Fruit fly (Drosophila melanogaster) whole organism, embryonic: ENCODE measurements around the gene CG33293.

ENCODE experiments used
- Abd-B ChIP-seq: fragments of 200-800 bp; sonication (Bioruptor generic); optimal IDR thresholded peaks from 2 replicates; lab custom pipeline; 2018; ENCODE audit warnings: missing biosample characterization, mild to moderate bottlenecking, missing genetic modification characterization, moderate library complexity
- Antp ChIP-seq: fragments of 200-800 bp; sonication (Bioruptor generic); optimal IDR thresholded peaks from 3 replicates; lab custom pipeline; 2016; ENCODE audit warnings: missing biosample characterization, missing genetic modification characterization
- Atf-2 ChIP-seq: fragments of 200-800 bp; sonication (Bioruptor generic); optimal IDR thresholded peaks from 2 replicates; lab custom pipeline; 2016; ENCODE audit warnings: missing biosample characterization, missing genetic modification characterization
- CG12219 ChIP-seq: fragments of 200-800 bp; sonication (Bioruptor generic); optimal IDR thresholded peaks from 3 replicates; lab custom pipeline; 2018; ENCODE audit warnings: missing biosample characterization, mild to moderate bottlenecking, missing genetic modification characterization
- CG12236 ChIP-seq: fragments of 200-800 bp; sonication (Bioruptor generic); optimal IDR thresholded peaks from 2 replicates; lab custom pipeline; 2016; ENCODE audit warnings: missing biosample characterization, missing genetic modification characterization
- CG13287 ChIP-seq: fragments of 200-800 bp; sonication (Bioruptor generic); IDR thresholded peaks from 2 replicates; pipeline ENCODE4 v1.3.6; 2022; ENCODE audit warnings: missing biosample characterization, missing genetic modification characterization; ENCODE audit not compliant: partially characterized antibody
- CG13296 ChIP-seq: fragments of 200-800 bp; sonication (Bioruptor generic); optimal IDR thresholded peaks from 3 replicates; lab custom pipeline; 2018; ENCODE audit warnings: missing biosample characterization, mild to moderate bottlenecking, missing genetic modification characterization
- CG15514 ChIP-seq: fragments of 200-800 bp; sonication (Bioruptor generic); optimal IDR thresholded peaks from 3 replicates; lab custom pipeline; 2017; ENCODE audit warnings: missing biosample characterization, missing genetic modification characterization, mild to moderate bottlenecking, moderate library complexity, missing genetic modification reagents
- CG1602 ChIP-seq: fragments of 200-800 bp; sonication (Bioruptor generic); optimal IDR thresholded peaks from 3 replicates; lab custom pipeline; 2016; ENCODE audit warnings: missing biosample characterization, missing genetic modification characterization
- CG17361 ChIP-seq: fragments of 200-800 bp; sonication (Bioruptor generic); IDR thresholded peaks from 3 replicates; pipeline ENCODE4 v1.3.6; 2022; ENCODE audit warnings: missing biosample characterization, missing genetic modification characterization
- CG17612 ChIP-seq: fragments of 200-800 bp; sonication (Bioruptor generic); IDR thresholded peaks from 2 replicates; pipeline ENCODE4 v1.3.6; 2022; ENCODE audit warnings: missing biosample characterization, missing genetic modification characterization
- CG2678 ChIP-seq: fragments of 200-800 bp; sonication (Bioruptor generic); optimal IDR thresholded peaks from 3 replicates; lab custom pipeline; 2019; ENCODE audit warnings: missing biosample characterization, mild to moderate bottlenecking, missing genetic modification characterization, moderate library complexity
- CG30403 ChIP-seq: fragments of 200-800 bp; sonication (Bioruptor generic); optimal IDR thresholded peaks from 3 replicates; lab custom pipeline; 2016; ENCODE audit warnings: missing biosample characterization, missing genetic modification characterization
- CG30431 ChIP-seq: fragments of 200-800 bp; sonication (Bioruptor generic); optimal IDR thresholded peaks from 2 replicates; lab custom pipeline; 2017; ENCODE audit warnings: missing biosample characterization, missing genetic modification characterization
- CG33213 ChIP-seq: fragments of 200-800 bp; sonication (Bioruptor generic); optimal IDR thresholded peaks from 3 replicates; lab custom pipeline; 2016; ENCODE audit warnings: missing biosample characterization, missing genetic modification characterization
- CG4328 ChIP-seq: fragments of 200-800 bp; sonication (Bioruptor generic); optimal IDR thresholded peaks from 3 replicates; lab custom pipeline; 2017; ENCODE audit warnings: missing biosample characterization, missing genetic modification reagents, missing genetic modification characterization
- CG7928 ChIP-seq: fragments of 200-800 bp; sonication (Bioruptor generic); optimal IDR thresholded peaks from 2 replicates; lab custom pipeline; 2017; ENCODE audit warnings: missing biosample characterization, mild to moderate bottlenecking, missing genetic modification characterization
- CG7963 ChIP-seq: fragments of 200-800 bp; sonication (Bioruptor generic); IDR thresholded peaks from 3 replicates; pipeline ENCODE4 v1.3.6; 2022; ENCODE audit warnings: missing biosample characterization, missing genetic modification characterization; ENCODE audit not compliant: partially characterized antibody
- CG7987 ChIP-seq: fragments of 200-800 bp; sonication (Bioruptor generic); optimal IDR thresholded peaks from 2 replicates; lab custom pipeline; 2018; ENCODE audit warnings: missing biosample characterization, mild to moderate bottlenecking, missing genetic modification characterization, moderate library complexity
- CG9876 ChIP-seq: fragments of 200-800 bp; sonication (Bioruptor generic); optimal IDR thresholded peaks from 2 replicates; lab custom pipeline; 2016; ENCODE audit warnings: missing biosample characterization, missing genetic modification characterization
- HLHmδ ChIP-seq: fragments of 200-800 bp; sonication (Bioruptor generic); optimal IDR thresholded peaks from 2 replicates; lab custom pipeline; 2018; ENCODE audit warnings: missing biosample characterization, mild to moderate bottlenecking, missing genetic modification characterization, moderate library complexity
- NC2β ChIP-seq: fragments of 200-800 bp; sonication (Bioruptor generic); optimal IDR thresholded peaks from 2 replicates; lab custom pipeline; 2016; ENCODE audit warnings: missing biosample characterization, missing genetic modification characterization
- NFAT ChIP-seq: fragments of 200-800 bp; sonication (Bioruptor generic); IDR thresholded peaks from 2 replicates; pipeline ENCODE4 v1.3.6; 2022; ENCODE audit warnings: missing biosample characterization, missing genetic modification characterization
- Nf-YB ChIP-seq: fragments of 200-800 bp; sonication (Bioruptor generic); optimal IDR thresholded peaks from 3 replicates; lab custom pipeline; 2019; ENCODE audit warnings: missing biosample characterization, mild to moderate bottlenecking, missing genetic modification characterization, moderate library complexity
- Six4 ChIP-seq: fragments of 200-800 bp; sonication (Bioruptor generic); optimal IDR thresholded peaks from 2 replicates; lab custom pipeline; 2016; ENCODE audit warnings: missing biosample characterization, missing genetic modification characterization
- Tbp ChIP-seq: fragments of >200 bp; optimal IDR thresholded peaks from 2 replicates; lab custom pipeline; 2018; ENCODE audit warnings: missing biosample characterization, missing genetic modification characterization
- ap ChIP-seq: fragments of 200-800 bp; sonication (Bioruptor generic); IDR thresholded peaks from 2 replicates; pipeline ENCODE4 v1.3.6; 2022; ENCODE audit warnings: missing biosample characterization, missing genetic modification characterization
- ash1 ChIP-seq: fragments of 200-800 bp; sonication (Bioruptor generic); optimal IDR thresholded peaks from 2 replicates; lab custom pipeline; 2018; ENCODE audit warnings: missing biosample characterization, mild to moderate bottlenecking, missing genetic modification characterization
- ato ChIP-seq: fragments of 200-800 bp; sonication (Bioruptor generic); IDR thresholded peaks from 2 replicates; pipeline ENCODE4 v1.3.6; 2022; ENCODE audit warnings: missing biosample characterization, missing genetic modification characterization; ENCODE audit not compliant: partially characterized antibody
- bab2 ChIP-seq: fragments of 200-800 bp; sonication (Bioruptor generic); optimal IDR thresholded peaks from 2 replicates; lab custom pipeline; 2016; ENCODE audit warnings: missing biosample characterization, missing genetic modification characterization
- cad ChIP-seq: fragments of >200 bp; optimal IDR thresholded peaks from 2 replicates; lab custom pipeline; 2017; ENCODE audit warnings: missing biosample characterization, missing genetic modification characterization
- chif ChIP-seq, 2 experiments: fragments of 200-800 bp; sonication (Bioruptor generic); optimal IDR thresholded peaks; 3 replicates each; lab custom pipeline; 2016; ENCODE audit warnings: missing biosample characterization in 2 of 2, missing genetic modification characterization in 2 of 2
- ci ChIP-seq: fragments of 200-800 bp; sonication (Bioruptor generic); IDR thresholded peaks from 3 replicates; pipeline ENCODE4 v1.3.6; 2022; ENCODE audit warnings: missing biosample characterization, missing genetic modification characterization
- cwo ChIP-seq: fragments of 200-800 bp; sonication (Bioruptor generic); optimal IDR thresholded peaks from 3 replicates; lab custom pipeline; 2017; ENCODE audit warnings: missing biosample characterization, missing genetic modification characterization, mild to moderate bottlenecking, moderate library complexity, missing genetic modification reagents
- dmrt99B ChIP-seq: fragments of 200-800 bp; sonication (Bioruptor generic); optimal IDR thresholded peaks from 2 replicates; lab custom pipeline; 2018; ENCODE audit warnings: missing biosample characterization, mild to moderate bottlenecking, missing genetic modification characterization, moderate library complexity
- ewg ChIP-seq: fragments of 200-800 bp; sonication (Bioruptor generic); optimal IDR thresholded peaks from 3 replicates; lab custom pipeline; 2017; ENCODE audit warnings: mild to moderate bottlenecking, missing biosample characterization, missing genetic modification reagents, missing genetic modification characterization
- fd102C ChIP-seq: fragments of 200-800 bp; sonication (Bioruptor generic); optimal IDR thresholded peaks from 2 replicates; lab custom pipeline; 2018; ENCODE audit warnings: missing biosample characterization, mild to moderate bottlenecking, missing genetic modification characterization, moderate library complexity
- fd3F ChIP-seq: fragments of 200-800 bp; sonication (Bioruptor generic); optimal IDR thresholded peaks from 2 replicates; lab custom pipeline; 2018; ENCODE audit warnings: missing biosample characterization, mild to moderate bottlenecking, missing genetic modification characterization, moderate library complexity
- gem ChIP-seq: fragments of 200-800 bp; sonication (Bioruptor generic); optimal IDR thresholded peaks from 2 replicates; lab custom pipeline; 2019; ENCODE audit warnings: missing biosample characterization, mild to moderate bottlenecking, missing genetic modification characterization, moderate library complexity
- ind ChIP-seq: fragments of 200-800 bp; sonication (Bioruptor generic); optimal IDR thresholded peaks from 3 replicates; lab custom pipeline; 2016; ENCODE audit warnings: missing biosample characterization, missing genetic modification characterization
- insv ChIP-seq, 2 experiments: fragments of 200-800 bp; sonication (Bioruptor generic); optimal IDR thresholded peaks; 3 replicates each; lab custom pipeline; 2016 to 2018; ENCODE audit warnings: missing biosample characterization in 2 of 2, missing genetic modification characterization in 2 of 2
- peb ChIP-seq: fragments of 200-800 bp; sonication (Bioruptor generic); IDR thresholded peaks from 2 replicates; pipeline ENCODE4 v1.3.6; 2022; ENCODE audit warnings: missing biosample characterization, missing genetic modification characterization
- pfk ChIP-seq: fragments of 200-800 bp; sonication (Bioruptor generic); optimal IDR thresholded peaks from 2 replicates; lab custom pipeline; 2018; ENCODE audit warnings: missing biosample characterization, mild to moderate bottlenecking, missing genetic modification characterization, moderate library complexity
- psq ChIP-seq: fragments of 200-800 bp; sonication (Bioruptor generic); optimal IDR thresholded peaks from 2 replicates; lab custom pipeline; 2017; ENCODE audit warnings: missing biosample characterization, missing genetic modification characterization
- ranshi ChIP-seq: fragments of 200-800 bp; sonication (Bioruptor generic); IDR thresholded peaks from 2 replicates; pipeline ENCODE4 v1.3.6; 2022; ENCODE audit warnings: missing biosample characterization, missing genetic modification characterization
- sug ChIP-seq: fragments of 200-800 bp; optimal IDR thresholded peaks from 2 replicates; lab custom pipeline; 2019; ENCODE audit warnings: missing biosample characterization, mild to moderate bottlenecking, missing genetic modification characterization, moderate library complexity
- tgo ChIP-seq: fragments of 200-800 bp; sonication (Bioruptor generic); IDR thresholded peaks from 3 replicates; pipeline ENCODE4 v1.3.6; 2022; ENCODE audit warnings: missing biosample characterization, missing genetic modification characterization
- ttk ChIP-seq: fragments of 200-800 bp; sonication (Bioruptor generic); IDR thresholded peaks from 2 replicates; pipeline ENCODE4 v2.1.2; 2022; ENCODE audit warnings: missing biosample characterization, missing genetic modification characterization
- tup ChIP-seq: fragments of 200-800 bp; sonication (Bioruptor generic); optimal IDR thresholded peaks from 2 replicates; lab custom pipeline; 2016; ENCODE audit warnings: missing biosample characterization, mild to moderate bottlenecking, missing genetic modification characterization, moderate library complexity
- vnd ChIP-seq: fragments of 200-800 bp; sonication (Bioruptor generic); IDR thresholded peaks from 3 replicates; pipeline ENCODE4 v1.3.6; 2022; ENCODE audit warnings: missing biosample characterization, missing genetic modification characterization; ENCODE audit not compliant: partially characterized antibody

Gene CG33293

dm6 chr3R:5251243-5251865 is 10.8 kb upstream of the CG33293 start, which contains the start of gene CtsF (continued):
- TF ChIP-seq CG12219 (GFP tag; lab: Kevin White, UChicago) (no peak), CG15514 (GFP tag; lab: Kevin White, UChicago) (peak; percentile 89), tgo (GFP tag; lab: Robert Waterston, UW) (no peak), CG33213 (GFP tag; lab: Kevin White, UChicago) (peak; percentile 37), CG9876 (GFP tag; lab: Kevin White, UChicago) (no peak), fd3F (no peak), NC2β (no peak), bab2 (GFP tag; lab: Kevin White, UChicago) (no peak), CG17612 (GFP tag; lab: Robert Waterston, UW) (no peak), CG7987 (GFP tag; lab: Kevin White, UChicago) (peak; percentile 25), CG17361 (peak; percentile 49; the same call in 1 of the 3 replicates), HLHmδ (no peak), pfk (GFP tag; lab: Kevin White, UChicago) (no peak), peb (GFP tag; lab: Robert Waterston, UW) (no peak), cwo (GFP tag; lab: Kevin White, UChicago) (no peak), ci (GFP tag; lab: Robert Waterston, UW) (peak; percentile 56; the same call in 2 of the 3 replicates), sug (tag; lab: Kevin White, UChicago) (peak; percentile 69), CG2678 (peak; percentile 3), Atf-2 (GFP tag; lab: Kevin White, UChicago) (no peak), insv (GFP tag; optimal IDR thresholded peaks at IDR 0.05; lab: Kevin White, UChicago) (no peak), Nf-YB (GFP tag; lab: Kevin White, UChicago) (no peak), CG13287 (GFP tag; lab: Robert Waterston, UW) (peak; percentile 99), CG12236 (no peak), NFAT (GFP tag; lab: Robert Waterston, UW) (no peak), CG7928 (GFP tag; lab: Kevin White, UChicago) (no peak), ttk (no peak), CG13296 (GFP tag; lab: Kevin White, UChicago) (peak; percentile 30), psq (GFP tag; lab: Kevin White, UChicago) (no peak), CG30403 (no peak), Six4 (GFP tag; lab: Kevin White, UChicago) (no peak), Abd-B (GFP tag; lab: Kevin White, UChicago) (no peak), gem (tag; lab: Kevin White, UChicago) (no peak), Antp (GFP tag; lab: Kevin White, UChicago) (peak; percentile 39), fd102C (GFP tag; lab: Kevin White, UChicago) (no peak), cad (GFP tag; lab: Kevin White, UChicago) (no peak), chif (GFP tag; optimal IDR thresholded peaks at IDR 0.05; lab: Kevin White, UChicago) (no peak), dmrt99B (tag; lab: Kevin White, UChicago) (peak; percentile 14), ap (GFP tag; lab: Robert Waterston, UW) (no peak), ato (GFP tag; lab: Robert Waterston, UW) (peak; percentile 99), CG7963 (GFP tag; lab: Robert Waterston, UW) (peak; percentile 99), Tbp (GFP tag; lab: Kevin White, UChicago) (no peak), ewg (GFP tag; lab: Kevin White, UChicago) (peak; percentile 4), ash1 (GFP tag; lab: Kevin White, UChicago) (no peak), CG1602 (GFP tag; lab: Kevin White, UChicago) (no peak), CG30431 (GFP tag; lab: Kevin White, UChicago) (no peak), ind (GFP tag; lab: Kevin White, UChicago) (no peak), ranshi (GFP tag; lab: Robert Waterston, UW) (no peak; the same call in 1 of the 2 replicates), tup (no peak), vnd (peak; percentile 99), CG4328 (GFP tag; lab: Kevin White, UChicago) (no peak)
